Worm (Caenorhabditis elegans) whole organism, early embryonic: ENCODE results near the gene Y73B6BL.288.

Experiments used
- aly-1 ChIP-seq: sonication (generic microtip); optimal IDR thresholded peaks from 2 replicates; lab custom pipeline; 2016; ENCODE audit warnings: missing genetic modification characterization, missing compliant biosample characterization
- tra-4 ChIP-seq: sonication (generic microtip); optimal IDR thresholded peaks from 2 replicates; lab custom pipeline; 2017; ENCODE audit warnings: missing genetic modification characterization, missing compliant biosample characterization

ce11 chrIV:6298253-6298652, 44.1 kb downstream of the Y73B6BL.288 start, which contains the start of gene srv-27:
- TF ChIP-seq tra-4 (tag; lab: Kevin White, UChicago) (no peak), aly-1 (tag; lab: Kevin White, UChicago) (no peak)
